Worm (Caenorhabditis elegans): ENCODE measurements around the gene C18C4.7.

The C18C4.7 gene

ce11 chrV:5521735-5522241, 45.2 kb downstream of the C18C4.7 start, which contains the start of gene hir-1:
Gene hir-1, plus strand, starts transcription at chrV:5522139.
- TF ChIP-seq unc-62 (GFP tag; optimal IDR thresholded peaks at IDR 0.05): no peak

- TF ChIP-seq unc-62 (GFP tag; optimal IDR thresholded peaks at IDR 0.05): no peak
These were observed 53.2 kb downstream of the C18C4.7 start, which contains the start of the genes hpo-15 and mms-19 for ce11 chrV:5513630-5514378. Gene hpo-15, minus strand, starts transcription at chrV:5513830. Gene mms-19, plus strand, starts transcription at chrV:5514348.

ce11 chrV:5512559-5512958, 54.5 kb downstream of the C18C4.7 start:
- no peak for TF ChIP-seq unc-62 (GFP tag; optimal IDR thresholded peaks at IDR 0.05)

DNA sequence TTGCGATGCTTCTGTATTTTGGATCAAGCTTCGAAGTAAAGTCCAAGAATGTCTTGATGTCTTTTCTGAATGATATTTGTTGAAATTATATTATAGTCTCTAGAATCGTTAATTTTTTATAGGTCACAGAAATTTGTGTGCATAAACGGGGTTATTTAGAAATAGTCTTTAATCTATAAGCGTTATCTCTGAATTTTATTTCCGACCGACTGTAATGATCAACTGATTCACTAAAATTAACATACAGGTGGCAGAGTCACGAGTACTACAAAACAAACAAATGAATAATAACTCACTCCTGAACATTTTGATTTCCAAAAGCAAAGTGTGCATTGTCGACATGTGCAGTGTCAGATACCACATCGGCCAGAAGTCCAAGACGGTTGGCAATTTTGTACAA, 55.3 kb downstream of the C18C4.7 start:
- no peak for TF ChIP-seq unc-62 (GFP tag; optimal IDR thresholded peaks at IDR 0.05)

- no peak for TF ChIP-seq unc-62 (GFP tag; optimal IDR thresholded peaks at IDR 0.05)
These were observed 57.1 kb downstream of the C18C4.7 start for ce11 chrV:5509966-5510365.

ce11 chrV:5509134-5509533, 57.9 kb downstream of the C18C4.7 start:
- TF ChIP-seq unc-62 (GFP tag; optimal IDR thresholded peaks at IDR 0.05): no peak

- TF ChIP-seq unc-62 (GFP tag; optimal IDR thresholded peaks at IDR 0.05): no peak
These were observed 62.1 kb downstream of the C18C4.7 start, which contains the start of the genes dnj-19 and nhr-47 for ce11 chrV:5504807-5505442. Gene dnj-19, minus strand, starts transcription at chrV:5504857. Gene nhr-47, plus strand, starts transcription at chrV:5505253.

- TF ChIP-seq unc-62 (GFP tag; optimal IDR thresholded peaks at IDR 0.05): no peak
These were observed 62.7 kb downstream of the C18C4.7 start for ce11 chrV:5504295-5504694.

DNA sequence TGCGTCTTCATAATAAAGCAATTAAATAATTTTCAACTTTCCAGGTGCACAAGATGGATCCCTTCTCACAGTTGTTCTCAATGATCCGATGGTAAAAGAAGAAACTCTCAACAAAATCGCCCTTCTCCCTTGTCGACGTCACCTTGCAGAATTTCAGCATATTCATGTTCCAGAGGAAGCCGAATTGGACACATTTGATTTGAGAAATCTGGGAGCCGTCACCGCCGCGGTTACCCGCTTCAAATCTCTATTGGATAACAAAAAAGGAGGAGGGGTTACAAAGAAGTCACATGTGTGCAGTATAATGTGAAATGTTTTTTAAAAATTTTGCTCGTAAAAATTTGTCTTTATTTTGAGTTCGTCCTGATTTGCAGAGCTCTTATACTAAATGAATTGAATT, 64.3 kb downstream of the C18C4.7 start:
- TF ChIP-seq unc-62 (GFP tag; optimal IDR thresholded peaks at IDR 0.05): no peak
